Worm (Caenorhabditis elegans) whole organism, young adult: ENCODE measurements around the gene nspc-1.
A peak's percentile ranks its signal among the peaks of the same experiment; 100 is the strongest.

Source experiments
- B0019.2 ChIP-seq: fragments of 200-800 bp; sonication (Bioruptor generic); conservative IDR thresholded peaks from 2 replicates; pipeline ENCODE4 v1.3.6; 2022; ENCODE audit warnings: missing genetic modification reagents, missing genetic modification characterization, missing compliant biosample characterization
- C06A6.2 ChIP-seq: fragments of 200-800 bp; sonication (Bioruptor generic); conservative IDR thresholded peaks from 2 replicates; pipeline ENCODE4 v1.3.6; 2022; ENCODE audit warnings: missing genetic modification characterization, missing compliant biosample characterization
- F49E8.2 ChIP-seq: sonication (generic microtip); optimal IDR thresholded peaks from 3 replicates; lab custom pipeline; 2017; ENCODE audit warnings: missing genetic modification characterization, mild to moderate bottlenecking, missing compliant biosample characterization, antibody characterized with exemption, moderate library complexity; ENCODE audit not compliant: insufficient read depth
- K11D2.4 ChIP-seq: fragments of 200-800 bp; sonication (Bioruptor generic); IDR thresholded peaks from 2 replicates; pipeline ENCODE4 v1.3.6; 2022; ENCODE audit warnings: missing genetic modification reagents, missing genetic modification characterization, missing compliant biosample characterization
- T26A5.8 ChIP-seq: sonication (generic microtip); optimal IDR thresholded peaks from 2 replicates; lab custom pipeline; 2016; ENCODE audit warnings: missing genetic modification characterization, missing compliant biosample characterization
- akir-1 ChIP-seq: fragments of 200-800 bp; sonication (Bioruptor generic); optimal IDR thresholded peaks from 2 replicates; lab custom pipeline; 2018; ENCODE audit warnings: mild to moderate bottlenecking, missing genetic modification characterization, moderate library complexity, missing compliant biosample characterization
- ama-1 ChIP-seq, 3 experiments: fragments of 150-350 bp in 1 of 3; sonication (generic microtip) in 2 of 3; optimal IDR thresholded peaks; 2 replicates each; lab custom pipeline; 2014 to 2018; ENCODE audit warnings: missing biosample characterization in 2 of 3, missing genetic modification characterization in 2 of 3, missing genetic modification reagents in 2 of 3
- aptf-2 ChIP-seq: fragments of 200-800 bp; sonication (Bioruptor generic); conservative IDR thresholded peaks from 2 replicates; pipeline ENCODE4 v1.3.6; 2022; ENCODE audit warnings: missing genetic modification reagents, missing genetic modification characterization, missing compliant biosample characterization
- attf-3 ChIP-seq: fragments of 200-800 bp; sonication (Bioruptor generic); conservative IDR thresholded peaks from 2 replicates; pipeline ENCODE4 v1.3.6; 2022; ENCODE audit warnings: missing genetic modification reagents, missing genetic modification characterization, missing compliant biosample characterization
- bed-2 ChIP-seq: fragments of 200-800 bp; sonication (Bioruptor generic); IDR thresholded peaks from 2 replicates; pipeline ENCODE4 v1.3.6; 2022; ENCODE audit warnings: missing genetic modification reagents, missing genetic modification characterization, missing compliant biosample characterization
- ccch-3 ChIP-seq: fragments of 200-800 bp; sonication (Bioruptor generic); optimal IDR thresholded peaks from 2 replicates; lab custom pipeline; 2018; ENCODE audit warnings: mild to moderate bottlenecking, missing genetic modification characterization, missing compliant biosample characterization
- cebp-1 ChIP-seq, 2 experiments: fragments of 200-800 bp in 1 of 2; sonication (Bioruptor generic) in 1 of 2; sonication (generic microtip) in 1 of 2; IDR thresholded peaks in 1 of 2; optimal IDR thresholded peaks in 1 of 2; 2 replicates each; pipeline versions ENCODE4 v1.3.6 to Lab custom; 2017 to 2022; ENCODE audit warnings: missing compliant biosample characterization in 2 of 2, missing genetic modification characterization in 2 of 2, mild to moderate bottlenecking in 1 of 2, missing genetic modification reagents in 1 of 2, moderate library complexity in 1 of 2
- cebp-2 ChIP-seq: fragments of 200-800 bp; sonication (Bioruptor generic); IDR thresholded peaks from 2 replicates; pipeline ENCODE4 v1.3.6; 2022; ENCODE audit warnings: missing genetic modification characterization, missing compliant biosample characterization
- ceh-40 ChIP-seq: fragments of 200-800 bp; sonication (Bioruptor generic); IDR thresholded peaks from 2 replicates; pipeline ENCODE4 v1.3.6; 2022; ENCODE audit warnings: missing genetic modification characterization, missing compliant biosample characterization
- ceh-79 ChIP-seq: sonication (generic microtip); optimal IDR thresholded peaks from 2 replicates; lab custom pipeline; 2017; ENCODE audit warnings: mild to moderate bottlenecking, missing genetic modification characterization, missing compliant biosample characterization
- chd-7 ChIP-seq: sonication (generic microtip); optimal IDR thresholded peaks from 2 replicates; lab custom pipeline; 2016; ENCODE audit warnings: mild to moderate bottlenecking, missing genetic modification characterization, moderate library complexity, missing compliant biosample characterization
- egl-44 ChIP-seq: fragments of 200-800 bp; sonication (Bioruptor generic); IDR thresholded peaks from 2 replicates; pipeline ENCODE4 v1.3.6; 2022; ENCODE audit warnings: missing genetic modification reagents, missing genetic modification characterization, missing compliant biosample characterization
- gei-17 ChIP-seq: fragments of 200-800 bp; sonication (Bioruptor generic); optimal IDR thresholded peaks from 2 replicates; lab custom pipeline; 2018; ENCODE audit warnings: mild to moderate bottlenecking, missing genetic modification characterization, missing compliant biosample characterization
- hlh-12 ChIP-seq: sonication (generic microtip); optimal IDR thresholded peaks from 2 replicates; lab custom pipeline; 2016; ENCODE audit warnings: missing genetic modification characterization, missing compliant biosample characterization
- hmg-1.2 ChIP-seq: fragments of 200-800 bp; sonication (Bioruptor generic); IDR thresholded peaks from 2 replicates; pipeline ENCODE4 v1.3.6; 2022; ENCODE audit warnings: missing genetic modification reagents, missing genetic modification characterization, missing compliant biosample characterization
- hsf-1 ChIP-seq: fragments of 200-800 bp; sonication (Bioruptor generic); IDR thresholded peaks from 2 replicates; pipeline ENCODE4 v1.3.6; 2022; ENCODE audit warnings: missing genetic modification reagents, missing genetic modification characterization, missing compliant biosample characterization
- let-607 ChIP-seq, 2 experiments: fragments of 200-800 bp in 1 of 2; sonication (Bioruptor generic) in 1 of 2; sonication (generic microtip) in 1 of 2; optimal IDR thresholded peaks; 2 replicates each; lab custom pipeline; 2016 to 2018; ENCODE audit warnings: mild to moderate bottlenecking in 2 of 2, missing compliant biosample characterization in 2 of 2, missing genetic modification characterization in 2 of 2, moderate library complexity in 2 of 2, missing genotype in 1 of 2
- lin-35 ChIP-seq, 3 experiments: fragments of 150-350 bp in 2 of 3; sonication (generic microtip) in 1 of 3; optimal IDR thresholded peaks; 2 replicates each; lab custom pipeline; 2014 to 2018; ENCODE audit warnings: missing biosample characterization in 3 of 3, missing genetic modification characterization in 3 of 3, missing genetic modification reagents in 3 of 3
- lin-40 ChIP-seq: sonication (generic microtip); optimal IDR thresholded peaks from 2 replicates; lab custom pipeline; 2016; ENCODE audit warnings: missing genetic modification characterization, mild to moderate bottlenecking, missing compliant biosample characterization, missing genotype, missing genetic modification reagents
- lir-1 ChIP-seq: fragments of 200-800 bp; sonication (Bioruptor generic); conservative IDR thresholded peaks from 2 replicates; pipeline ENCODE4 v1.3.6; 2022; ENCODE audit warnings: missing genetic modification reagents, missing genetic modification characterization, missing compliant biosample characterization
- mes-4 ChIP-seq: sonication (generic microtip); optimal IDR thresholded peaks from 2 replicates; lab custom pipeline; 2016; ENCODE audit warnings: missing genotype, missing genetic modification characterization, missing compliant biosample characterization
- mxl-1 ChIP-seq: sonication (generic microtip); optimal IDR thresholded peaks from 2 replicates; lab custom pipeline; 2016; ENCODE audit warnings: missing genetic modification characterization, missing compliant biosample characterization
- nfya-1 ChIP-seq: sonication (generic microtip); optimal IDR thresholded peaks from 2 replicates; lab custom pipeline; 2017; ENCODE audit warnings: antibody characterized with exemption, missing compliant biosample characterization, missing genetic modification characterization, borderline replicate concordance; ENCODE audit not compliant: insufficient read depth
- nfya-2 ChIP-seq: fragments of 200-800 bp; sonication (Bioruptor generic); IDR thresholded peaks from 2 replicates; pipeline ENCODE4 v1.3.6; 2022; ENCODE audit warnings: missing genetic modification reagents, missing genetic modification characterization, missing compliant biosample characterization
- nfyb-1 ChIP-seq: fragments of 200-800 bp; sonication (Bioruptor generic); IDR thresholded peaks from 2 replicates; pipeline ENCODE4 v1.3.6; 2022; ENCODE audit warnings: missing genetic modification reagents, missing genetic modification characterization, missing compliant biosample characterization
- nhr-80 ChIP-seq: sonication (generic microtip); optimal IDR thresholded peaks from 2 replicates; lab custom pipeline; 2016; ENCODE audit warnings: missing genetic modification characterization, missing compliant biosample characterization
- nhr-90 ChIP-seq: sonication (generic microtip); optimal IDR thresholded peaks from 2 replicates; lab custom pipeline; 2016; ENCODE audit warnings: missing genotype, mild to moderate bottlenecking, missing genetic modification characterization, missing compliant biosample characterization
- rec-8 ChIP-seq, 2 experiments: sonication (generic microtip); optimal IDR thresholded peaks; 2 replicates each; lab custom pipeline; 2016; ENCODE audit warnings: mild to moderate bottlenecking in 2 of 2, missing genetic modification characterization in 2 of 2, missing genetic modification reagents in 2 of 2, missing genotype in 2 of 2, missing biosample characterization in 1 of 2, missing compliant biosample characterization in 1 of 2, moderate library complexity in 1 of 2
- rpc-1 ChIP-seq, 2 experiments: fragments of 150-350 bp in 1 of 2; sonication (generic microtip) in 1 of 2; optimal IDR thresholded peaks; 2 replicates each; lab custom pipeline; 2014 to 2018; ENCODE audit warnings: missing biosample characterization in 1 of 2, missing genetic modification characterization in 1 of 2, missing genetic modification reagents in 1 of 2, missing genotype in 1 of 2
- sdz-38 ChIP-seq: sonication (generic microtip); optimal IDR thresholded peaks from 2 replicates; lab custom pipeline; 2016; ENCODE audit warnings: missing genotype, missing genetic modification characterization, missing compliant biosample characterization
- snpc-1.1 ChIP-seq: sonication (generic microtip); optimal IDR thresholded peaks from 2 replicates; lab custom pipeline; 2017; ENCODE audit warnings: missing genetic modification characterization, mild to moderate bottlenecking, missing compliant biosample characterization, antibody characterized with exemption, moderate library complexity, missing genotype, missing genetic modification reagents; ENCODE audit not compliant: insufficient read depth
- snpc-3.4 ChIP-seq: sonication (generic microtip); optimal IDR thresholded peaks from 2 replicates; lab custom pipeline; 2017; ENCODE audit warnings: missing genetic modification characterization, mild to moderate bottlenecking, missing compliant biosample characterization, antibody characterized with exemption, moderate library complexity, missing genotype, missing genetic modification reagents
- somi-1 ChIP-seq: fragments of 200-800 bp; sonication (Bioruptor generic); optimal IDR thresholded peaks from 2 replicates; lab custom pipeline; 2018; ENCODE audit warnings: mild to moderate bottlenecking, missing genetic modification characterization, missing compliant biosample characterization
- sptf-2 ChIP-seq: fragments of 200-800 bp; sonication (Bioruptor generic); optimal IDR thresholded peaks from 2 replicates; lab custom pipeline; 2018; ENCODE audit warnings: mild to moderate bottlenecking, missing genetic modification characterization, missing compliant biosample characterization
- tbp1 ChIP-seq: fragments of 200-800 bp; sonication (Bioruptor generic); optimal IDR thresholded peaks from 2 replicates; lab custom pipeline; 2018; ENCODE audit warnings: mild to moderate bottlenecking, missing genetic modification characterization, missing compliant biosample characterization
- xnd-1 ChIP-seq: sonication (generic microtip); optimal IDR thresholded peaks from 2 replicates; lab custom pipeline; 2016; ENCODE audit warnings: missing genotype, missing genetic modification reagents, missing genetic modification characterization, missing compliant biosample characterization
- ztf-22 ChIP-seq: fragments of 200-800 bp; sonication (Bioruptor generic); optimal IDR thresholded peaks from 2 replicates; lab custom pipeline; 2018; ENCODE audit warnings: mild to moderate bottlenecking, missing genetic modification characterization, moderate library complexity, missing compliant biosample characterization

The nspc-1 gene

DNA sequence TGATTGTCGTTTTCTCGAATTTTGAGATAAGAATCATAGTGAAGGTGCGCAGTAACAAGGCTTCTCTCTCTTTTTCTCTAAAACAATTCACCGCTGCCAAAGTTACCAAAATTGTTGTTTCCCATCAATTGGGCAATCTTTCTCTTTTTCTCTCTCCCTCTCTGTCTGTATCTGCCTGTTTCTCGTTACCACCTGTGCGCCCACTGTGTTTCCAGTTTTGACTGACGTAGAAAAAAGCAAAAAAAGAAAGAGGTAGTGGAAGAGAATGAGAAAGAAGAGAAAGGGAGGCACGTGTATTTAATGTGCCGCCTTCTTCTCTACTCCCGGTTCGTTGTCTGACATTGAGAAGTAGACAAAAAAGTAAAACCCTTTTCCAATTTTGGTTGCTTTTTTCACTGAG is 15.2 kb upstream of the nspc-1 start (continued):
- TF ChIP-seq sdz-38 (tag; lab: Kevin White, UChicago) (no peak), C06A6.2 (GFP tag; lab: Robert Waterston, UW) (peak; percentile 35; the same call in 1 of the 2 replicates)

DNA sequence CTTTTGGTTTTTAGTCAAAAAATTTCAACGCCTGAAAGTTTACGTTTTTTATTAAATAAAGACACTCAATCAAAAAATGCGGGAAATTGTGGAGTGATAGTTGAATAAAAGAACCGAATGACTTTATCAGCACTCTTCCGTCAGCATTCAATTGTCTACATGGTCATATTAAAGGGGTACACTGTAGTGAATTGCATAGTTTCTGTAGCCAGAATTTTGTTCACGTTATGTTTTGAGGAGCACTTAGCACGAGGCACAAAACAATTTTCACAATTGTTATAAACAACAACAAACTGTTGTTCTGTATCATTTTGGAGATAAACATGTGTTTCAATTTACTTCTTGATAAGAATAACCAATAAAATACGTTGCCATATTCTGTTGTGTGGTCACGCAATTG is 14.1 kb upstream of the nspc-1 start, which contains the start of gene D2021.4:
Gene D2021.4, minus strand, starts transcription at position 48 of the 400 bp plus-strand sequence.
- TF ChIP-seq nhr-80 (tag; lab: Kevin White, UChicago) = peak; percentile 90
- no peak for TF ChIP-seq xnd-1 (tag; lab: Kevin White, UChicago)
- TF ChIP-seq cebp-1 (GFP tag; IDR thresholded peaks at IDR 0.05; lab: Robert Waterston, UW) = no peak
- peak; percentile 28 for TF ChIP-seq cebp-1 (tag; optimal IDR thresholded peaks at IDR 0.05; lab: Kevin White, UChicago)

DNA sequence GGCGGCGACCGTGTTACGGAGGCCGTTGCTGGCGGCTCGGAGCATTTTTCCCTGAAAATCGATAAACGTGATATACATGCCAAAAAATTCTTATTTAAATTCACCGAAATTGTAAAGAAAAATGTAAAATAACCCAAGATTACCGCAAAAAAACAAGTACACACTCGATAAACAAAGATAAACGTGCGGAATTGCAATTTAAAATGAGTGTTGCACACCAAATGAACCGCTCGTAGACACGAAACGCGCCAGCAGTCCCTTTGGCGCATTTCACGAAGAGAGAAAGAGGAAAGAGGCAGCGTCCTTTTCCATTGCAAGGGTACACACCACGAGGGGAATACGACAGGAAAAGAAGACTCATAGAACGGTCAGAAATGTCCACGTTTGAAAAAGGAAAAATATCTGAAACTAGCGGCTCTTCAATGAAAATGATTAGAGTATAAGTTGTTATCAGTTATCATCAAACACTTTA is 11.1 kb upstream of the nspc-1 start, which contains the start of gene sdha-1:
Gene sdha-1, minus strand, starts transcription at position 51 of the 472 bp plus-strand sequence.
- peak; percentile 17 for TF ChIP-seq chd-7 (tag; lab: Kevin White, UChicago)
- no peak for TF ChIP-seq nfya-2 (GFP tag; lab: Robert Waterston, UW)
- TF ChIP-seq lin-40 (tag; lab: Kevin White, UChicago) = peak; percentile 83
- TF ChIP-seq F49E8.2 (tag; lab: Kevin White, UChicago) = no peak
- peak; percentile 56 for TF ChIP-seq tbp1 (GFP tag; lab: Kevin White, UChicago)
- no peak for TF ChIP-seq lir-1 (GFP tag; lab: Robert Waterston, UW)
- no peak for TF ChIP-seq C06A6.2 (GFP tag; lab: Robert Waterston, UW)
- TF ChIP-seq snpc-3.4 (tag; lab: Kevin White, UChicago) = no peak
- TF ChIP-seq cebp-2 (GFP tag; lab: Robert Waterston, UW) = no peak
- TF ChIP-seq lin-35 (GFP tag; optimal IDR thresholded peaks at IDR 0.05; lab: Kevin White, UChicago) = peak in 1 of 3 experiments; percentile 60
- no peak for TF ChIP-seq ceh-40 (GFP tag; lab: Robert Waterston, UW)
- TF ChIP-seq ccch-3 = no peak
- no peak for TF ChIP-seq nfya-1 (tag; lab: Kevin White, UChicago)
- TF ChIP-seq let-607 (tag; optimal IDR thresholded peaks at IDR 0.05; lab: Kevin White, UChicago) = peak in 1 of 2 experiments; percentile 35
- TF ChIP-seq egl-44 = no peak
- no peak for TF ChIP-seq ama-1 (optimal IDR thresholded peaks at IDR 0.05; lab: Kevin White, UChicago)
- no peak for TF ChIP-seq ama-1 (GFP tag; optimal IDR thresholded peaks at IDR 0.05; lab: Kevin White, UChicago)
- TF ChIP-seq rec-8 (tag; optimal IDR thresholded peaks at IDR 0.05; lab: Kevin White, UChicago) = no peak
- TF ChIP-seq ztf-22 (GFP tag; lab: Kevin White, UChicago) = peak; percentile 81
- no peak for TF ChIP-seq mxl-1 (tag; lab: Kevin White, UChicago)
- TF ChIP-seq hsf-1 (GFP tag; lab: Robert Waterston, UW) = no peak
- TF ChIP-seq hlh-12 (tag; lab: Kevin White, UChicago) = no peak
- TF ChIP-seq T26A5.8 (tag; lab: Kevin White, UChicago) = no peak
- TF ChIP-seq K11D2.4 (GFP tag; lab: Robert Waterston, UW) = peak; percentile 78
- TF ChIP-seq hmg-1.2 (GFP tag; lab: Robert Waterston, UW) = peak; percentile 43; the same call in 1 of the 2 replicates
- no peak for TF ChIP-seq sptf-2 (GFP tag; lab: Kevin White, UChicago)
- TF ChIP-seq aptf-2 (GFP tag; lab: Robert Waterston, UW) = no peak
- peak; percentile 19; the same call in 1 of the 2 replicates for TF ChIP-seq nfyb-1 (GFP tag; lab: Robert Waterston, UW)
- TF ChIP-seq nhr-90 = peak; percentile 41
- TF ChIP-seq bed-2 (GFP tag; lab: Robert Waterston, UW) = no peak
- no peak for TF ChIP-seq rpc-1 (optimal IDR thresholded peaks at IDR 0.05; lab: Kevin White, UChicago)
- TF ChIP-seq rpc-1 (tag; optimal IDR thresholded peaks at IDR 0.05; lab: Kevin White, UChicago) = no peak
- no peak for TF ChIP-seq ceh-79 (tag; lab: Kevin White, UChicago)
- peak; percentile 70 for TF ChIP-seq somi-1 (GFP tag; lab: Kevin White, UChicago)
- no peak for TF ChIP-seq snpc-1.1
- no peak for TF ChIP-seq akir-1 (GFP tag; lab: Kevin White, UChicago)
- TF ChIP-seq mes-4 (tag; lab: Kevin White, UChicago) = no peak
- no peak for TF ChIP-seq B0019.2
- 0 out of 2 replicates have a peak, but pooled peaks have one; percentile 19 for TF ChIP-seq attf-3 (GFP tag; lab: Robert Waterston, UW)
- no peak for TF ChIP-seq gei-17 (GFP tag; lab: Kevin White, UChicago)
